Worm (Caenorhabditis elegans) whole organism, midembryonic: Measurements from ENCODE around the gene dsl-5.

Experiments
- T22C8.4 ChIP-seq: fragments of 200-800 bp; sonication (Bioruptor generic); IDR thresholded peaks from 2 replicates; pipeline ENCODE4 v1.3.6; 2022; ENCODE audit warnings: missing genetic modification characterization, missing compliant biosample characterization
- ref-1 ChIP-seq: fragments of 200-800 bp; sonication (Bioruptor generic); conservative IDR thresholded peaks from 2 replicates; pipeline ENCODE4 v1.3.6; 2022; ENCODE audit warnings: missing genetic modification reagents, missing genetic modification characterization, missing compliant biosample characterization

DNA sequence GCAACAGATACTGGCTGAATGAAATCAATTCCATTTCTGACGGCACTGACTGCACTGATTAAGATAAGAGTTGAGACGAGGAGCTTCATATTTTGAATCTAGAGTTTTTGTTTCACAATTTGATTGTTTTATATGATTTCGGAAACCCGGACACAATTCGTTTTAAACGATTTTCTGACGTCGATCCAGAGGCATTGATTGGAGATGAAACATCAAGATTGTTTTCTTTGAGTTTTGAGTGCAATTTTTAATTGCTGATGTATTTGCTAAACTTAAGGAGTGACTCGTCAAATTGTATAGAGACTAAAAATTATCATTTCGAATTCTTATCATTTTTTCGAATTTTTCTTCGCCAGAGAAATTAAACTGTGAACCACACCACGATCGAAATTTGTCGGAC lies 7.0 kb upstream of the dsl-5 start, which contains the start of gene lys-6:
- TF ChIP-seq ref-1 (GFP tag; lab: Robert Waterston, UW) (no peak), T22C8.4 (no peak)
